Fruit fly (Drosophila melanogaster): ENCODE measurements around the gene cad.

cad gene

dm6 chr2L:20761951-20762538, 8.5 kb upstream of the cad start:
- peak; percentile 52 for TF ChIP-seq noc (tag; optimal IDR thresholded peaks at IDR 0.05)

DNA sequence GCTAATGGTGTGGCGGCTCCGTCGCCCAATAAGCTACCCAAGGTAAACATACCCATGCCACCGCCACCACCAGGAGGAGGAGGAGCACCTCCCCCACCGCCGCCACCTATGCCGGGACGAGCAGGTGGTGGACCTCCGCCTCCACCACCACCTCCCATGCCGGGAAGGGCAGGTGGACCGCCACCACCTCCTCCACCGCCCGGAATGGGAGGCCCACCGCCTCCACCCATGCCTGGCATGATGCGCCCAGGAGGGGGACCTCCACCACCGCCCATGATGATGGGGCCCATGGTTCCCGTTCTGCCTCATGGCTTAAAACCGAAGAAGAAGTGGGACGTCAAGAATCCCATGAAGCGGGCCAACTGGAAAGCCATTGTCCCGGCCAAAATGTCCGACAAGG, 5.9 kb upstream of the cad start:
- no peak for TF ChIP-seq noc (tag; optimal IDR thresholded peaks at IDR 0.05)

dm6 chr2L:20768568-20769071, 1.9 kb upstream of the cad start:
- no peak for TF ChIP-seq noc (tag; optimal IDR thresholded peaks at IDR 0.05)

DNA sequence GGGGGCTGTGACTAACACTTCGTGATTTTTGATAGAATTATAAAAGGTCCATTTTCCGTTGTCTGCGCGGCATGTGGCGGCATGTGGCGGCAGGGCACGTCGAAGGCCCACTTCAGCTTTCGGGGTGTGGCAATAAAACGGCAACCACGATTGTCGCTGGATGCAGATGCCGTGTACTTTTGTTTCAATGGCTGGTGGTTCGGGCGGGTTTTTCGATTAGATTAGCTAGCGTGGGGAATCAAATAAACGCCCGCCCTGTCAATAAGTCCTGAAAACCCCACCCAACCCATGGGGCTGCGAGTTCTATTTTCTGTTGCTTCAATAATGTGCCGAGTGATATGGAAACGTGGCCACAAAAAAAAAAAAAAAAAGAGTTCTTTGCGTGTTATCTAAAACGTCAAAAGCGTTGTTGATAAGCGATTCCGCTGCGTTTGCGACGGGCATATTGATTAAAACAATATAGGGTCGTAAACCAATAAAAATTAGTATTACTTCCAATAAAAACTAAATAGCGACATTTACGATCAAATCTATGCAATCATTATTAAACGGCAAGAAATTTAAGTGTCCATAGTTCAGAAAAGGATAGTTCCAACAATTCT, 3.0 kb downstream of the cad start:
- peak; percentile 16 for TF ChIP-seq noc (tag; optimal IDR thresholded peaks at IDR 0.05)

- no peak for TF ChIP-seq noc (tag; optimal IDR thresholded peaks at IDR 0.05)
Measured at dm6 chr2L:20774464-20774863, 3.9 kb downstream of the cad start.

DNA sequence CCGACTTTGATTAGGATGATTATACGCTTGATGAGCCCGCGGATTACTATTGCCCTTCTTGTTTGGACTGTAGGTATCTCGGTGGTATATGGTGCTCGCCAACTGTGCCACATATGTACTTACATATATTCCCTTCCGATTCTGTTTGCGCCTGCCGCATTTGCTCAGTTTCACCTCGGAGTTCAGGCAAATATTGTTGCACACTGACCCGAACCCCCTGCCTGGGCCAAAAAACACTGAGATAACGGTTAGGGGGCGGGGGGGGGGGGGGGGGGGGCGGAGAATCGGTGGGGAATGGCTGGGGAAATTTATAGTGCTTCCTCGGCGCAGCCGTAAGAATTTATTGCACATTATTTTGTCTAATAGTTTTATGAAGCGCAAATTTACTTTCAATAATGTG, 5.4 kb downstream of the cad start:
- TF ChIP-seq noc (tag; optimal IDR thresholded peaks at IDR 0.05) = peak; percentile 53

DNA sequence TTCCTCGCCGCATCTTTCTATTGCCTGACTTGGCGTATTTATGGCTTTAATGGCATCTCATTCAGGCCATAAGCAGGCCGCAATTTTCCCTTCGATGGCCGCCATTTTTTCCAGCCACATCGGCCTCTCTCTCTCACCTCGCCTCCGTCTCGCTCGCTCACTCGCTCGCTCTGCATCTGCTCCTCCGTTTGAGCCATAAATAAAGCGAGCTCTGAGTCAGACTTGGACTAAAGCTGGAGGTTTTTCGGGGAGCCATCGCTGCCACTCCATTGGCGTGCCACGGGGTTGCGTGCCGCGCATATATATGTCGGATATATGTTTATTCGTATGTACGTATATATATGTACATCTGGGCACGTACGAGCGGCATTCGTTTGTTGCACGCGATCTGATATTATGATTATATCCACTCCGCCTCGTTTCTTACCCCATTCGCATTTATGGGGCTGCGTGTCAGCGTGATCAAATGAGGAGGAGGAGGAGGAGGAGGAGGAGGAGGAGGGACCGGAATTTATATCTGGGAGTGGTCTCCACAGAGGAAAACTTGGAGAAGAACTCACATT, 6.5 kb downstream of the cad start:
- TF ChIP-seq noc (tag; optimal IDR thresholded peaks at IDR 0.05) = no peak

- no peak for TF ChIP-seq noc (tag; optimal IDR thresholded peaks at IDR 0.05)
Measured at dm6 chr2L:20778380-20778779, 7.8 kb downstream of the cad start.

dm6 chr2L:20780768-20781167, 10.2 kb downstream of the cad start:
- peak; percentile 78 for TF ChIP-seq noc (tag; optimal IDR thresholded peaks at IDR 0.05)

DNA sequence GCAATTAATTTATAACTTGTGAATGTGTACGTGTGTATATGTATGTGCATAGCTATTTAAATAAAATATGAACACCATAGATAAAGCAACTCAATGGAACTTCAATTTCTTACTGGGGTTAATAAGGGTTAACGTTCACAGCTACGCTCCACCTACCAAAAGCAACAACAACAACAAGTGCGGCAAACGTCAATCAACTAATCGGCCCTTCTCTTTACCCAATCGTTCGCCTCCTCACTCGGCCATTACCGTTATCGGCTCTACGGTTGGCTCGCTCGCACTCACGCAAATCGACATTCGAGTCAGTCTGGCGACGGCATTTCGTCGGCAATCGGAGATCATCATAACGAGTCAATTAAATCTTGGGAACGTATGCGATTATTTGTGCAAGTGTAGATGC, 12.5 kb downstream of the cad start:
- no peak for TF ChIP-seq noc (tag; optimal IDR thresholded peaks at IDR 0.05)

dm6 chr2L:20783908-20784307, 13.4 kb downstream of the cad start:
- peak; percentile 56 for TF ChIP-seq noc (tag; optimal IDR thresholded peaks at IDR 0.05)

dm6 chr2L:20785333-20785732, 14.8 kb downstream of the cad start:
- no peak for TF ChIP-seq noc (tag; optimal IDR thresholded peaks at IDR 0.05)

- peak; percentile 37 for TF ChIP-seq noc (tag; optimal IDR thresholded peaks at IDR 0.05)
Measured at dm6 chr2L:20787271-20787791, 16.8 kb downstream of the cad start, which contains the start of gene Pomp. Gene Pomp (plus strand): TSS chr2L:20787656.

- TF ChIP-seq noc (tag; optimal IDR thresholded peaks at IDR 0.05) = no peak
Measured at dm6 chr2L:20788050-20788449, 17.5 kb downstream of the cad start.

dm6 chr2L:20792521-20792920, 22.0 kb downstream of the cad start:
- TF ChIP-seq noc (tag; optimal IDR thresholded peaks at IDR 0.05) = no peak

- no peak for TF ChIP-seq noc (tag; optimal IDR thresholded peaks at IDR 0.05)
Measured at dm6 chr2L:20792988-20793544, 22.5 kb downstream of the cad start.

DNA sequence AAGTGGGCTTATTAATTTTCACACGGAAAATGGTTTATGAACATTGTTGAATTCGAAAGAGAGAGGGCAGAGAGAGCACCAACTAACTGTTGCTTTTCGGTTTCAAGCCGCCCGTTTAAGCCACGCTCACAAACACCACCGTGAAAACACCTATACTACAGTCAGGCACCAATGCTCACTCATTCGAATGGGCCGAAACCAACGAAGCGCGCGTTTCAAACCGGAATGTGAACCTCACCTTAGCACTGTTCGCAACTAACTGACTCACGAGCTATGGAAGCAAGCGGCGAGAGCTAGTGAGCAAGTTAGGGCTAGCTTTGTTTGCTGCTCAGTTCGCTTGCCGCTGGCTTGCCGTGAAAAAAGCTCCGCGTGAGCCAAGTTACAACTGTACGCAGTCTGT, 23.4 kb downstream of the cad start:
- no peak for TF ChIP-seq noc (tag; optimal IDR thresholded peaks at IDR 0.05)

Data from whole organism, larva.